Fruit fly (Drosophila melanogaster): Measurements from ENCODE around the gene Sfp36F.

DNA sequence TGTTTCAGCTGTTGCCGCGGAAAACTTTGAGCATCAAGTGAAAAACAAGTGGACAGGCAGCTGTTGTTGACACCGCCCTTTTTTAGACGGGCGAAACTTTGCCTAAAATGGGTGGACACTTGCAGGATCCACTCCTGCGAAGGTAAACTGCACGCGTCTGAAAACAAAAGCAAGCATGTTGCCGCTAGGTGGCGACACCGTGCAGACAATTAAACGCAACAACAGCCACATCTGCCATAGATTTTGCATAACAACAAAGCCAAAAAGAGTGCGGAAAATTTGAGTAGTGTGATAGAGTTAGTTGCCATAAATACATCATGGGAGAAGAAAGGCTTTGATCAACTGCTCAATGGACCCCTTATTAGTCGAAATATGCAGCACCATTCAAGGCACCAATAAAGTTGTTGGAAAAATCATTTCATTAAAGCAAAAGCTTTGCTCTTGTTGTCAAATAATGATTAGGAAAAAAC, 2.1 kb downstream of the Sfp36F start, which contains the start of gene CG5790:
- TF ChIP-seq D1 (tag; optimal IDR thresholded peaks at IDR 0.05) (no peak), CG8159 (tag; optimal IDR thresholded peaks at IDR 0.05) (no peak), CG8301 (tag; optimal IDR thresholded peaks at IDR 0.05) (no peak), gl (tag; optimal IDR thresholded peaks at IDR 0.05) (no peak), CG17806 (tag; optimal IDR thresholded peaks at IDR 0.05) (no peak), EcR (GFP tag; optimal IDR thresholded peaks at IDR 0.05) (no peak)

Data from whole organism, pupa.